Worm (Caenorhabditis elegans) whole organism, L1 larva: ENCODE results near the gene F59F5.5.

Experiments
- aly-2 ChIP-seq: fragments of 150-350 bp; optimal IDR thresholded peaks from 2 replicates; lab custom pipeline; 2014; ENCODE audit warnings: missing biosample characterization, missing genetic modification characterization
- fos-1 ChIP-seq: fragments of 150-350 bp; optimal IDR thresholded peaks from 2 replicates; lab custom pipeline; 2014; ENCODE audit warnings: missing biosample characterization, missing genetic modification characterization
- mab-9 ChIP-seq: fragments of 200-800 bp; sonication (Bioruptor generic); IDR thresholded peaks from 2 replicates; pipeline ENCODE4 v1.3.6; 2022; ENCODE audit warnings: missing genetic modification reagents, missing genetic modification characterization, missing compliant biosample characterization
- nhr-76 ChIP-seq: sonication (generic microtip); optimal IDR thresholded peaks from 2 replicates; lab custom pipeline; 2017; ENCODE audit warnings: missing biosample characterization, missing genetic modification characterization
- pax-3 ChIP-seq: fragments of 200-800 bp; sonication (Bioruptor generic); optimal IDR thresholded peaks from 2 replicates; lab custom pipeline; 2018; ENCODE audit warnings: mild to moderate bottlenecking, missing genetic modification characterization, moderate library complexity, missing compliant biosample characterization
- pqm-1 ChIP-seq: sonication (generic microtip); optimal IDR thresholded peaks from 3 replicates; lab custom pipeline; 2017; ENCODE audit warnings: missing biosample characterization, missing genetic modification characterization
- skn-1 ChIP-seq: fragments of 150-350 bp; optimal IDR thresholded peaks from 2 replicates; lab custom pipeline; 2014; ENCODE audit warnings: missing biosample characterization, missing genetic modification characterization

- TF ChIP-seq skn-1 (tag; lab: Kevin White, UChicago) (peak; percentile 93), pax-3 (tag; lab: Kevin White, UChicago) (peak; percentile 63), aly-2 (tag; lab: Kevin White, UChicago) (peak; percentile 21), fos-1 (tag; lab: Kevin White, UChicago) (peak; percentile 56), pqm-1 (tag; lab: Kevin White, UChicago) (no peak), mab-9 (peak; percentile 85), nhr-76 (tag; lab: Kevin White, UChicago) (no peak)
These were observed 22.8 kb downstream of the F59F5.5 start for ce11 chrX:10568385-10569149.
